Worm (Caenorhabditis elegans): ENCODE measurements around the gene chil-3.

The chil-3 gene

ce11 chrII:9874508-9875229 is 13.4 kb upstream of the chil-3 start, which contains the start of the genes chil-2 and ctsa-3.2:
TSS of gene chil-2 (minus strand) at chrII:9874608.
TSS of gene ctsa-3.2 (plus strand) at chrII:9875179.
- TF ChIP-seq nhr-102 (tag; optimal IDR thresholded peaks at IDR 0.05) = no peak
- TF ChIP-seq lin-1 (GFP tag; IDR thresholded peaks at IDR 0.05) = no peak
- TF ChIP-seq cey-2 (tag; optimal IDR thresholded peaks at IDR 0.05; ENCODE audit: borderline replicate concordance, insufficient read depth) = no peak
- TF ChIP-seq nhr-11 (tag; optimal IDR thresholded peaks at IDR 0.05) = no peak
- TF ChIP-seq ces-1 (GFP tag; optimal IDR thresholded peaks at IDR 0.05) = no peak
- no peak for TF ChIP-seq aly-2 (tag; optimal IDR thresholded peaks at IDR 0.05)
- no peak for TF ChIP-seq madf-5 (GFP tag; IDR thresholded peaks at IDR 0.05)

- TF ChIP-seq lin-1 (GFP tag; IDR thresholded peaks at IDR 0.05) = no peak
- peak; percentile 37 for TF ChIP-seq aha-1 (tag)
Observed at ce11 chrII:9872961-9873360, 11.7 kb upstream of the chil-3 start, which contains the start of gene chil-8. TSS of gene chil-8 (minus strand) at chrII:9873061.

- TF ChIP-seq nhr-48 (tag; optimal IDR thresholded peaks at IDR 0.05) (no peak), nhr-41 (GFP tag; IDR thresholded peaks at IDR 0.05) (no peak), nhr-28 (tag; optimal IDR thresholded peaks at IDR 0.05) (no peak), T20F7.1 (GFP tag; optimal IDR thresholded peaks at IDR 0.05) (no peak), mxl-2 (GFP tag; conservative IDR thresholded peaks at IDR 0.05) (no peak), cey-2 (tag; optimal IDR thresholded peaks at IDR 0.05; ENCODE audit: borderline replicate concordance, insufficient read depth) (no peak), unc-62 (GFP tag; optimal IDR thresholded peaks at IDR 0.05 in 1 of 2) (peak in 1 of 2 experiments; percentile 97), unc-62 (tag; optimal IDR thresholded peaks at IDR 0.05) (no peak), ztf-7 (tag; optimal IDR thresholded peaks at IDR 0.05) (no peak)
Observed at ce11 chrII:9871061-9871460, 9.8 kb upstream of the chil-3 start, which contains the start of gene chil-7. TSS of gene chil-7 (minus strand) at chrII:9871172.

ce11 chrII:9868698-9869097 is 7.4 kb upstream of the chil-3 start, which contains the start of gene old-1:
TSS of gene old-1 (minus strand) at chrII:9868747.
- TF ChIP-seq F37D6.2 (tag; optimal IDR thresholded peaks at IDR 0.05) = no peak
- no peak for TF ChIP-seq arid-1 (GFP tag; conservative IDR thresholded peaks at IDR 0.05)

- TF ChIP-seq aly-2 (tag; optimal IDR thresholded peaks at IDR 0.05) = no peak
- TF ChIP-seq egl-43 (GFP tag; IDR thresholded peaks at IDR 0.05) = no peak
- no peak for TF ChIP-seq saeg-2 (GFP tag; IDR thresholded peaks at IDR 0.05)
- no peak for TF ChIP-seq sdz-12 (GFP tag; optimal IDR thresholded peaks at IDR 0.05)
- TF ChIP-seq aha-1 (tag) = peak; percentile 63
- TF ChIP-seq spr-1 (tag; optimal IDR thresholded peaks at IDR 0.05) = no peak
- TF ChIP-seq F10B5.3 (tag; optimal IDR thresholded peaks at IDR 0.05) = no peak
- TF ChIP-seq nhr-42 (GFP tag; IDR thresholded peaks at IDR 0.05) = no peak
- TF ChIP-seq unc-62 (GFP tag; optimal IDR thresholded peaks at IDR 0.05 in 1 of 2) = peak in 1 of 2 experiments; percentile 65
- TF ChIP-seq unc-62 (tag; optimal IDR thresholded peaks at IDR 0.05) = no peak
- TF ChIP-seq nhr-111 (GFP tag; optimal IDR thresholded peaks at IDR 0.05) = no peak
- TF ChIP-seq snpc-4 (tag; optimal IDR thresholded peaks at IDR 0.05) = no peak
- TF ChIP-seq lsy-2 (tag; optimal IDR thresholded peaks at IDR 0.05) = no peak
- no peak for TF ChIP-seq ces-1 (GFP tag; optimal IDR thresholded peaks at IDR 0.05)
- no peak for TF ChIP-seq vab-7 (GFP tag; IDR thresholded peaks at IDR 0.05)
- no peak for TF ChIP-seq ceh-32 (tag; optimal IDR thresholded peaks at IDR 0.05; ENCODE audit: poor library complexity)
- no peak for TF ChIP-seq daf-16 (GFP tag; optimal IDR thresholded peaks at IDR 0.05)
- TF ChIP-seq daf-16 (tag; optimal IDR thresholded peaks at IDR 0.05) = no peak
Observed at ce11 chrII:9868207-9868606, 6.9 kb upstream of the chil-3 start.
